Worm (Caenorhabditis elegans) whole organism, dauer: ENCODE measurements around the gene D1014.13.

Experiments
- unc-62 ChIP-seq: sonication (generic microtip); optimal IDR thresholded peaks from 2 replicates; lab custom pipeline; 2017; ENCODE audit warnings: missing biosample characterization, missing genetic modification reagents, missing genetic modification characterization

The D1014.13 gene

DNA sequence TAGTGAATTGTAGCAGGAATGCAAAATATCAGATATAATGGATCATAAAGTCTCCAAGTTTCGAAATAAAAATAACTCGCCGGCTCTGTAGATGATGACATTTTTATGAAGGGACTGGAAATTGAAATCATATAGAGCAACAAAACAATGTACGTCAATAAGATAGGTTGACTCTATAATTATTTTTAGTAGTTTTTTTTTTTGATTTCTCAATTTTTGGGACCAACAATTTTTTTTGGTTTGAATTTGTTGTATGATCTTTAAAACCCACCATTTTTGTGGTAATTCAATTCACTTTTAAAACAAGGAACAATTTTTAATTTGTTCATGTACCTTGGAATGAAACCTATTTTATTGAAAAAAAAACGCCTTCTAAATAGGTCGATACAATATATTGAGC lies 44.6 kb downstream of the D1014.13 start, which contains the start of gene F20D6.12:
Gene F20D6.12, minus strand, starts transcription at position 101 of the 400 bp plus-strand sequence.
- TF ChIP-seq unc-62 (GFP tag; lab: Kevin White, UChicago) = no peak

DNA sequence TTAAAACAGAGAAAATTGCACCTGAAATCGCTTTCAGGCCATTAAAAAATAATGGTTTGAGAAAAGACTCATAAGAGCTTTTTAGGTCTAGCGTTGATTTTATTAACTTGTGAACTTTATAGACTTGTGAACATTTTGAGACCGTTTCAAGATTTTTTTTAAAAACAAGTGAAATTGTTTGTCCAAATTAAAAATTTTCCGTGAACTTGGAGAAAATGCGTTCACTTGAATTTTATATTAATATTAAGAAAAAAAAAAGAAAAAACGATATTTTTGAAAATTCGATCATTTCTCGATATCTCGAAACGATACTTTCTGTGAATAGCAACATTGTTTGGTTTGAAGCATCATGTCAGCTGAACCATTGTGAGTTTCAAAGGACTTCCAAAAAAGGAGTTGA lies 45.0 kb downstream of the D1014.13 start, which contains the start of gene F20D6.1:
Gene F20D6.1, plus strand, starts transcription at position 301 of the 400 bp plus-strand sequence.
- no peak for TF ChIP-seq unc-62 (GFP tag; lab: Kevin White, UChicago)

ce11 chrV:8195889-8196418 lies 50.5 kb downstream of the D1014.13 start, which contains the start of gene F20D6.10:
F20D6.10 (minus strand) TSS chrV:8195939.
- TF ChIP-seq unc-62 (GFP tag; lab: Kevin White, UChicago) = no peak

ce11 chrV:8196993-8197392 lies 51.6 kb downstream of the D1014.13 start:
- TF ChIP-seq unc-62 (GFP tag; lab: Kevin White, UChicago) = no peak

- no peak for TF ChIP-seq unc-62 (GFP tag; lab: Kevin White, UChicago)
These were observed 53.6 kb downstream of the D1014.13 start, which contains the start of gene F20D6.11 for ce11 chrV:8198994-8199393. F20D6.11 (minus strand) TSS chrV:8199094.

- TF ChIP-seq unc-62 (GFP tag; lab: Kevin White, UChicago) = no peak
These were observed 55.9 kb downstream of the D1014.13 start, which contains the start of gene cri-2 for ce11 chrV:8201229-8201858. cri-2 (plus strand) TSS chrV:8201808.
